Fruit fly (Drosophila melanogaster) whole organism, prepupa: ENCODE results near the gene CG6013.

Experiments
- Blimp-1 ChIP-seq: fragments of 200-800 bp; sonication (Bioruptor generic); optimal IDR thresholded peaks from 3 replicates; lab custom pipeline; 2017; ENCODE audit warnings: missing biosample characterization, missing genetic modification characterization, mild to moderate bottlenecking, moderate library complexity, missing genetic modification reagents
- CG10631 ChIP-seq: fragments of 200-800 bp; sonication (Bioruptor generic); optimal IDR thresholded peaks from 2 replicates; lab custom pipeline; 2016; ENCODE audit warnings: missing biosample characterization, missing genetic modification characterization
- CG11294 ChIP-seq: fragments of 200-800 bp; sonication (Bioruptor generic); IDR thresholded peaks from 2 replicates; pipeline ENCODE4 v1.3.6; 2022; ENCODE audit warnings: missing biosample characterization, missing genetic modification characterization
- CG11902 ChIP-seq: fragments of 200-800 bp; sonication (Bioruptor generic); optimal IDR thresholded peaks from 3 replicates; lab custom pipeline; 2016; ENCODE audit warnings: missing biosample characterization, missing genetic modification characterization
- CG15336 ChIP-seq: fragments of 200-800 bp; sonication (Bioruptor generic); IDR thresholded peaks from 2 replicates; pipeline ENCODE4 v1.3.6; 2022; ENCODE audit warnings: missing biosample characterization, missing genetic modification characterization
- CG1621 ChIP-seq: fragments of 200-800 bp; sonication (Bioruptor generic); optimal IDR thresholded peaks from 3 replicates; lab custom pipeline; 2018; ENCODE audit warnings: missing biosample characterization, mild to moderate bottlenecking, missing genetic modification characterization
- CG16779 ChIP-seq: fragments of 200-800 bp; sonication (Bioruptor generic); optimal IDR thresholded peaks from 3 replicates; lab custom pipeline; 2017; ENCODE audit warnings: missing biosample characterization, mild to moderate bottlenecking, missing genetic modification characterization
- CG31627 ChIP-seq: fragments of 200-800 bp; sonication (Bioruptor generic); optimal IDR thresholded peaks from 3 replicates; lab custom pipeline; 2016; ENCODE audit warnings: missing biosample characterization, missing genetic modification characterization
- CG32006 ChIP-seq: fragments of 200-800 bp; sonication (Bioruptor generic); optimal IDR thresholded peaks from 3 replicates; lab custom pipeline; 2017; ENCODE audit warnings: missing biosample characterization, mild to moderate bottlenecking, missing genetic modification characterization
- CG34406 ChIP-seq: fragments of 200-800 bp; sonication (Bioruptor generic); optimal IDR thresholded peaks from 3 replicates; lab custom pipeline; 2016; ENCODE audit warnings: missing biosample characterization, missing genetic modification characterization
- CG3919 ChIP-seq: fragments of 200-800 bp; sonication (Bioruptor generic); optimal IDR thresholded peaks from 3 replicates; lab custom pipeline; 2016; ENCODE audit warnings: missing biosample characterization, missing genetic modification characterization
- CG6163 ChIP-seq: fragments of 200-800 bp; sonication (Bioruptor generic); IDR thresholded peaks from 3 replicates; pipeline ENCODE4 v1.3.6; 2022; ENCODE audit warnings: missing biosample characterization, missing genetic modification characterization
- CG6276 ChIP-seq: fragments of 200-800 bp; sonication (Bioruptor generic); optimal IDR thresholded peaks from 2 replicates; lab custom pipeline; 2017; ENCODE audit warnings: missing biosample characterization, mild to moderate bottlenecking, missing genetic modification characterization
- CG6792 ChIP-seq: fragments of 200-800 bp; sonication (Bioruptor generic); optimal IDR thresholded peaks from 3 replicates; lab custom pipeline; 2016; ENCODE audit warnings: missing biosample characterization, missing genetic modification characterization
- CG6808 ChIP-seq: fragments of 200-800 bp; sonication (Bioruptor generic); optimal IDR thresholded peaks from 3 replicates; lab custom pipeline; 2017; ENCODE audit warnings: missing biosample characterization, missing genetic modification characterization, mild to moderate bottlenecking, moderate library complexity, missing genetic modification reagents
- CG6854 ChIP-seq: fragments of 200-800 bp; sonication (Bioruptor generic); optimal IDR thresholded peaks from 2 replicates; lab custom pipeline; 2017; ENCODE audit warnings: missing biosample characterization, mild to moderate bottlenecking, missing genetic modification characterization
- CG7368 ChIP-seq: fragments of 200-800 bp; sonication (Bioruptor generic); optimal IDR thresholded peaks from 3 replicates; lab custom pipeline; 2016; ENCODE audit warnings: missing biosample characterization, missing genetic modification characterization
- CG8119 ChIP-seq: fragments of 200-800 bp; sonication (Bioruptor generic); IDR thresholded peaks from 3 replicates; pipeline ENCODE4 v1.3.6; 2022; ENCODE audit warnings: missing biosample characterization, missing genetic modification characterization
- CG8319 ChIP-seq: fragments of 200-800 bp; sonication (Bioruptor generic); optimal IDR thresholded peaks from 3 replicates; lab custom pipeline; 2016; ENCODE audit warnings: missing biosample characterization, missing genetic modification characterization
- CG8632 ChIP-seq: fragments of 200-800 bp; sonication (Bioruptor generic); optimal IDR thresholded peaks from 3 replicates; lab custom pipeline; 2016; ENCODE audit warnings: missing biosample characterization, missing genetic modification characterization
- CG9139 ChIP-seq: fragments of 200-800 bp; sonication (Bioruptor generic); optimal IDR thresholded peaks from 3 replicates; lab custom pipeline; 2017; ENCODE audit warnings: missing biosample characterization, mild to moderate bottlenecking, missing genetic modification characterization
- Eip75B ChIP-seq: fragments of 200-800 bp; sonication (Bioruptor generic); optimal IDR thresholded peaks from 3 replicates; lab custom pipeline; 2016; ENCODE audit warnings: missing biosample characterization, missing genetic modification characterization
- Eip78C ChIP-seq: fragments of 200-800 bp; sonication (Bioruptor generic); peaks from one replicate; lab custom pipeline; 2016; ENCODE audit warnings: missing biosample characterization, missing genetic modification characterization
- Eip93F ChIP-seq: fragments of 200-800 bp; sonication (Bioruptor generic); optimal IDR thresholded peaks from 2 replicates; lab custom pipeline; 2016; ENCODE audit warnings: missing biosample characterization, mild to moderate bottlenecking, missing genetic modification characterization
- Ets21C ChIP-seq: fragments of 200-800 bp; sonication (Bioruptor generic); optimal IDR thresholded peaks from 3 replicates; lab custom pipeline; 2016; ENCODE audit warnings: missing biosample characterization, missing genetic modification characterization
- Hr38 ChIP-seq: sonication (Bioruptor generic); optimal IDR thresholded peaks from 2 replicates; lab custom pipeline; 2016; ENCODE audit warnings: missing biosample characterization, missing genetic modification characterization
- Hr4 ChIP-seq: fragments of 200-800 bp; sonication (Bioruptor generic); optimal IDR thresholded peaks from 3 replicates; lab custom pipeline; 2016; ENCODE audit warnings: missing biosample characterization, missing genetic modification characterization
- Met ChIP-seq: fragments of 200-800 bp; sonication (Bioruptor generic); optimal IDR thresholded peaks from 3 replicates; lab custom pipeline; 2016; ENCODE audit warnings: missing biosample characterization, missing genetic modification characterization
- Smox ChIP-seq: fragments of 200-800 bp; sonication (Bioruptor generic); optimal IDR thresholded peaks from 3 replicates; lab custom pipeline; 2016; ENCODE audit warnings: missing biosample characterization, missing genetic modification characterization
- Sox102F ChIP-seq: fragments of 200-800 bp; sonication (Bioruptor generic); optimal IDR thresholded peaks from 2 replicates; lab custom pipeline; 2016; ENCODE audit warnings: missing biosample characterization, mild to moderate bottlenecking, missing genetic modification characterization
- Sox14 ChIP-seq: fragments of 200-800 bp; sonication (Bioruptor generic); optimal IDR thresholded peaks from 3 replicates; lab custom pipeline; 2016; ENCODE audit warnings: missing biosample characterization, missing genetic modification characterization
- Sox15 ChIP-seq: fragments of 200-800 bp; sonication (Bioruptor generic); optimal IDR thresholded peaks from 3 replicates; lab custom pipeline; 2016; ENCODE audit warnings: missing biosample characterization, missing genetic modification characterization
- acj6 ChIP-seq: fragments of 200-800 bp; sonication (Bioruptor generic); optimal IDR thresholded peaks from 3 replicates; lab custom pipeline; 2016; ENCODE audit warnings: missing biosample characterization, missing genetic modification characterization
- cyc ChIP-seq: fragments of 200-800 bp; sonication (Bioruptor generic); optimal IDR thresholded peaks from 3 replicates; lab custom pipeline; 2016; ENCODE audit warnings: missing biosample characterization, missing genetic modification characterization
- dac ChIP-seq: fragments of 200-800 bp; sonication (Bioruptor generic); optimal IDR thresholded peaks from 2 replicates; lab custom pipeline; 2017; ENCODE audit warnings: missing biosample characterization, mild to moderate bottlenecking, missing genetic modification characterization
- dsx ChIP-seq: fragments of 200-800 bp; optimal IDR thresholded peaks from 3 replicates; lab custom pipeline; 2019; ENCODE audit warnings: missing biosample characterization, mild to moderate bottlenecking, missing genetic modification characterization, moderate library complexity; ENCODE audit not compliant: poor library complexity, severe bottlenecking
- esn ChIP-seq: fragments of 200-800 bp; sonication (Bioruptor generic); optimal IDR thresholded peaks from 2 replicates; lab custom pipeline; 2016; ENCODE audit warnings: missing biosample characterization, mild to moderate bottlenecking, missing genetic modification characterization, moderate library complexity
- fd59A ChIP-seq: fragments of 200-800 bp; sonication (Bioruptor generic); optimal IDR thresholded peaks from 2 replicates; lab custom pipeline; 2017; ENCODE audit warnings: missing biosample characterization, mild to moderate bottlenecking, missing genetic modification characterization, missing genetic modification reagents
- fkh ChIP-seq: fragments of 200-800 bp; sonication (Bioruptor generic); optimal IDR thresholded peaks from 3 replicates; lab custom pipeline; 2017; ENCODE audit warnings: missing biosample characterization, mild to moderate bottlenecking, missing genetic modification characterization, moderate library complexity
- net ChIP-seq: fragments of 200-800 bp; sonication (Bioruptor generic); optimal IDR thresholded peaks from 3 replicates; lab custom pipeline; 2016; ENCODE audit warnings: missing biosample characterization, missing genetic modification characterization
- pdm3 ChIP-seq: fragments of 200-800 bp; sonication (Bioruptor generic); optimal IDR thresholded peaks from 3 replicates; lab custom pipeline; 2016; ENCODE audit warnings: missing biosample characterization, missing genetic modification characterization
- spab ChIP-seq: fragments of 200-800 bp; sonication (Bioruptor generic); optimal IDR thresholded peaks from 2 replicates; lab custom pipeline; 2017; ENCODE audit warnings: missing biosample characterization, mild to moderate bottlenecking, missing genetic modification characterization, missing genetic modification reagents
- ss ChIP-seq, 2 experiments: fragments of 200-800 bp; sonication (Bioruptor generic); optimal IDR thresholded peaks; 2 replicates in 1 of 2; 3 replicates in 1 of 2; lab custom pipeline; 2017 to 2018; ENCODE audit warnings: mild to moderate bottlenecking in 2 of 2, missing biosample characterization in 2 of 2, missing genetic modification characterization in 2 of 2, moderate library complexity in 1 of 2
- svp ChIP-seq: fragments of 200-800 bp; sonication (Bioruptor generic); peaks from one replicate; lab custom pipeline; 2016; ENCODE audit warnings: missing biosample characterization, missing genetic modification characterization
- vri ChIP-seq: fragments of 200-800 bp; sonication (Bioruptor generic); optimal IDR thresholded peaks from 3 replicates; lab custom pipeline; 2016; ENCODE audit warnings: missing biosample characterization, mild to moderate bottlenecking, missing genetic modification characterization

Gene CG6013

dm6 chr3R:18995556-18996272, 35.6 kb upstream of the CG6013 start (continued):
- TF ChIP-seq Sox102F (GFP tag; lab: Kevin White, UChicago) (peak; percentile 89), CG7368 (GFP tag; lab: Kevin White, UChicago) (peak; percentile 94), fkh (GFP tag; lab: Kevin White, UChicago) (no peak), CG6276 (GFP tag; lab: Kevin White, UChicago) (peak; percentile 72), dsx (GFP tag; lab: Kevin White, UChicago) (peak; percentile 87), vri (peak; percentile 65), cyc (peak; percentile 92), CG8632 (peak; percentile 93), CG10631 (peak; percentile 92), Hr38 (GFP tag; lab: Kevin White, UChicago) (no peak), esn (peak; percentile 94), Eip78C (GFP tag; lab: Kevin White, UChicago) (peak; percentile 99), CG3919 (GFP tag; lab: Kevin White, UChicago) (peak; percentile 96), CG6163 (GFP tag; lab: Robert Waterston, UW) (peak; percentile 95), Ets21C (GFP tag; lab: Kevin White, UChicago) (peak; percentile 86), CG16779 (tag; lab: Kevin White, UChicago) (peak; percentile 75), CG8119 (peak; percentile 89), CG11902 (GFP tag; lab: Kevin White, UChicago) (peak; percentile 94), CG6808 (GFP tag; lab: Kevin White, UChicago) (peak; percentile 85), CG11294 (GFP tag; lab: Robert Waterston, UW) (peak; percentile 72)
- TF ChIP-seq, all 60 proteins: peak for 58

dm6 chr3R:18997388-18998287, 33.7 kb upstream of the CG6013 start:
- TF ChIP-seq CG11294 (GFP tag; lab: Robert Waterston, UW) (no peak), esn (peak; percentile 26), CG34406 (peak; percentile 49), CG31627 (GFP tag; lab: Kevin White, UChicago) (no peak), fkh (GFP tag; lab: Kevin White, UChicago) (peak; percentile 96), ss (GFP tag; optimal IDR thresholded peaks at IDR 0.05; lab: Kevin White, UChicago) (peak in 1 of 2 experiments; percentile 31), svp (peak; percentile 86), CG15336 (GFP tag; lab: Robert Waterston, UW) (no peak), CG6163 (GFP tag; lab: Robert Waterston, UW) (peak; percentile 7; the same call in 1 of the 3 replicates), Sox102F (GFP tag; lab: Kevin White, UChicago) (peak; percentile 35), Eip78C (GFP tag; lab: Kevin White, UChicago) (peak; percentile 70), CG6792 (GFP tag; lab: Kevin White, UChicago) (peak; percentile 32), Eip75B (GFP tag; lab: Kevin White, UChicago) (no peak), CG8632 (peak; percentile 59), Smox (GFP tag; lab: Kevin White, UChicago) (peak; percentile 38), net (GFP tag; lab: Kevin White, UChicago) (peak; percentile 0), Met (GFP tag; lab: Kevin White, UChicago) (peak; percentile 13), CG6854 (GFP tag; lab: Kevin White, UChicago) (peak; percentile 56)

dm6 chr3R:18998370-18998769, 32.9 kb upstream of the CG6013 start:
- TF ChIP-seq Sox102F (GFP tag; lab: Kevin White, UChicago) (no peak), CG8319 (GFP tag; lab: Kevin White, UChicago) (peak; percentile 4), acj6 (GFP tag; lab: Kevin White, UChicago) (peak; percentile 38), Hr4 (GFP tag; lab: Kevin White, UChicago) (no peak), CG9139 (no peak), spab (GFP tag; lab: Kevin White, UChicago) (peak; percentile 52), dac (GFP tag; lab: Kevin White, UChicago) (no peak), fd59A (peak; percentile 47), CG15336 (GFP tag; lab: Robert Waterston, UW) (no peak), Blimp-1 (GFP tag; lab: Kevin White, UChicago) (no peak), Sox15 (GFP tag; lab: Kevin White, UChicago) (no peak), CG16779 (tag; lab: Kevin White, UChicago) (no peak), Sox14 (GFP tag; lab: Kevin White, UChicago) (peak; percentile 53), Hr38 (GFP tag; lab: Kevin White, UChicago) (no peak), CG1621 (tag; lab: Kevin White, UChicago) (peak; percentile 18), CG32006 (GFP tag; lab: Kevin White, UChicago) (peak; percentile 54), pdm3 (GFP tag; lab: Kevin White, UChicago) (peak; percentile 36), Eip93F (no peak)
